Worm (Caenorhabditis elegans): Measurements from ENCODE around the gene perm-3.

Gene perm-3

DNA sequence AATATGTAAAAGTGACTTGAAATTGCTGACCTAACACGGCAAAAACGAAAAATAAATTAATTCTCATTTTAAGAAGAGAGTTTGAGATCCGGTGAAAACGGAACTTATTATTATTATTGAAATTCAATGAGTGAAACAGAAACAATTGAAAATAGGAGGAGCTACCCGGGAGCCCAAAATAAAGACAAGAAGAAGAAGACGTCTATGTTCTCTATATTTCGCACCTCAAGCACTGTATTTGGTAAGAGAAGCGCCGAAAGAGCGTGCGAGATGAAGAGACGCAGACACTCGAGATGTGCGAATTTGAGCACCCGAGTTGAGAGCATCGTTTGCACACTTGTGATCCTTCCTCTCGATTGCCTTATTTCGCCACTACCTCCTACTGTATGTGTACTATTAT lies 21.1 kb upstream of the perm-3 start, which contains the start of gene spp-7:
spp-7 (minus strand) TSS at position 101 of the 400 bp plus-strand sequence.
- TF ChIP-seq ceh-2 (tag; optimal IDR thresholded peaks at IDR 0.05) (no peak), ets-4 (tag; optimal IDR thresholded peaks at IDR 0.05) (no peak), gmeb-2 (tag; optimal IDR thresholded peaks at IDR 0.05) (no peak), F13H6.1 (tag; optimal IDR thresholded peaks at IDR 0.05) (no peak), ceh-30 (tag; optimal IDR thresholded peaks at IDR 0.05) (no peak), rnt-1 (tag; optimal IDR thresholded peaks at IDR 0.05) (no peak), sdc-2 (tag; optimal IDR thresholded peaks at IDR 0.05) (no peak), pag-3 (tag; optimal IDR thresholded peaks at IDR 0.05; ENCODE audit: borderline replicate concordance) (no peak)

DNA sequence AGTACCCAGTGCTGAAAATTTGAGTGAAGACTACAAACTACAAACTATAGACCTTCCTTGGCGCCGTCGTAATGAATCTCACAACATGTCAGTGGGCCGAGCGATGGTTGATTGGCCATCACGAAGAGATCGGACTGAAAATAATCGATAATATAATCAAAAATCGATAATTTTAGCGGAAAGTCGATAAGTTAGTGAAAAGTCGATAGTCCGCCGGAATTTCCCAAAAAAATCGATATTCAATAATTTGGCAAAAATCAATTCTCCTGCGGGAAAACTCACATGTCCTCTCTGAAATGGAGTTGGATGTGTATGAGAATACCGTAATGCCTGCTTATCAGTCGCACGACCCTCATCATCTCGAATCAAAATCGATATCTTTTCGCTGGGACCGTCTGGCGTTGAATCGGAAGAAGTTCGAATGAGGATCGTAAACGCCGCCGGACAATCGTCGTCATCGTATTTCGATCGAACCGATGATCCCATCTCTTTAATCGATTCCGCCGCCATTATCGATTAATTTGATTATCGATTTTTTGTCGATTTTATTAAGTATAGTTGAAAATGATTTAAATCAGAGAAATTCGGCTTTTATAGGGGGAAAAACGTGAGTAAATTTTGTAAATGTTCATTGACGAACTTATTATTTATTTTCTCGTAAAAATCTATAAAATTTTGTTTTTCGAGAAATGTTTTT lies 17.2 kb upstream of the perm-3 start, which contains the start of gene ZK616.8:
ZK616.8 (minus strand) TSS at position 553 of the 697 bp plus-strand sequence.
- TF ChIP-seq K09A11.1 (tag; optimal IDR thresholded peaks at IDR 0.05; ENCODE audit: insufficient read depth) (no peak), Y22D7AL.16 (tag; optimal IDR thresholded peaks at IDR 0.05) (no peak), dve-1 (tag; optimal IDR thresholded peaks at IDR 0.05) (no peak), mec-3 (tag; optimal IDR thresholded peaks at IDR 0.05; ENCODE audit: borderline replicate concordance) (no peak), ahr-1 (tag; optimal IDR thresholded peaks at IDR 0.05) (no peak), fax-1 (tag; optimal IDR thresholded peaks at IDR 0.05) (no peak), ttx-3 (tag; optimal IDR thresholded peaks at IDR 0.05) (no peak), ceh-18 (tag; optimal IDR thresholded peaks at IDR 0.05) (no peak), sdc-2 (tag; optimal IDR thresholded peaks at IDR 0.05) (no peak), tbx-7 (tag; optimal IDR thresholded peaks at IDR 0.05) (no peak), ceh-45 (GFP tag; IDR thresholded peaks at IDR 0.05) (no peak), C38D4.7 (GFP tag; optimal IDR thresholded peaks at IDR 0.05) (no peak), pha-2 (tag; optimal IDR thresholded peaks at IDR 0.05) (no peak), tbx-2 (tag; optimal IDR thresholded peaks at IDR 0.05) (no peak), ceh-48 (tag; optimal IDR thresholded peaks at IDR 0.05) (no peak), fkh-10 (GFP tag; optimal IDR thresholded peaks at IDR 0.05) (no peak), elt-4 (tag; optimal IDR thresholded peaks at IDR 0.05) (no peak)

DNA sequence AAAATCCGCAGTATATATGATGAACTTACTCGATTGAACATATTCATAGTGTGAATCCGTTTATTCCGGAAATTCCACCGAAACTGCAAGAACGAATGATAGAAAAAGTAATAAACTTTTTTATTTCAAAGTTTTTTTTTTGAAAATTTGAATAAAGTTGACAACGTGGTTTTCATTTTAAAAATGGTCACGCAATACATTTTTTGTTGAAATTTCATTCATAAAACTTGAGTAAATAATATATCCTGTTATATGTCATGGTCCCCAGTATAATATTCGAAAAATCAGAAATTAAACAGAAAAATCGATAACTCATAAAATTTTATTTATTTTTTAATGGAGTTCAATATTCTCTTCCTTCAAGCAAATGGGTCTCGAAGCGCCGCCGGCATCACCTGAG lies 16.5 kb upstream of the perm-3 start, which contains the start of gene ZK616.65:
ZK616.65 (minus strand) TSS at position 101 of the 400 bp plus-strand sequence.
- no peak for TF ChIP-seq sox-2 (GFP tag; IDR thresholded peaks at IDR 0.05)
- TF ChIP-seq hlh-6 (tag; optimal IDR thresholded peaks at IDR 0.05) = no peak
- TF ChIP-seq C38D4.7 (GFP tag; optimal IDR thresholded peaks at IDR 0.05) = no peak
- no peak for TF ChIP-seq sdc-2 (tag; optimal IDR thresholded peaks at IDR 0.05)
- TF ChIP-seq ets-4 (tag; optimal IDR thresholded peaks at IDR 0.05) = no peak
- TF ChIP-seq pha-2 (tag; optimal IDR thresholded peaks at IDR 0.05) = no peak

DNA sequence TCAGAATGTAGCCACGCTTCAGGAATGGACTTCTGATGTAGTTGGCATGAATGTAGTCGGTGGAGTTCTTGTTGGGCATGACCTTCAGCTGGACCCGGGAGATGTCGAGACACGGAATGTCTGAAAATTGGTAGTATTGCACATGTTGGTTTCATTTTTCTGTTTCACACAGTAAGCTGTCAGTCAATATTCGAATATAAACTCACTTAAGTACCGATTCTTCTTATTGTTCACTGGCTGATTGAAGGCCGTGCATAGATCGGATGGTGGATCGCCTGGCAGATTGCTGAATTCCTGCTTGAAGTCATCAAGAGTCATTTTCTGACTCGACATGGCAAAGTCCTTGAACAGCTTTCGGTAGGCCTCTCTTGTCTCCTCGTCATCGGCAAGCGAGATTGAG lies 14.5 kb upstream of the perm-3 start:
- TF ChIP-seq ceh-14 (tag; optimal IDR thresholded peaks at IDR 0.05) (no peak), C08G9.2 (tag; optimal IDR thresholded peaks at IDR 0.05) (no peak), eyg-1 (tag; optimal IDR thresholded peaks at IDR 0.05) (no peak), nhr-11 (tag; optimal IDR thresholded peaks at IDR 0.05) (no peak), unc-42 (tag; optimal IDR thresholded peaks at IDR 0.05) (no peak), hlh-13 (GFP tag; optimal IDR thresholded peaks at IDR 0.05) (no peak), ceh-45 (GFP tag; IDR thresholded peaks at IDR 0.05) (no peak), pat-9 (tag; optimal IDR thresholded peaks at IDR 0.05) (no peak), ceh-48 (tag; optimal IDR thresholded peaks at IDR 0.05) (no peak), dmd-4 (tag; optimal IDR thresholded peaks at IDR 0.05; ENCODE audit: borderline replicate concordance) (no peak), C38D4.7 (GFP tag; optimal IDR thresholded peaks at IDR 0.05) (no peak)

DNA sequence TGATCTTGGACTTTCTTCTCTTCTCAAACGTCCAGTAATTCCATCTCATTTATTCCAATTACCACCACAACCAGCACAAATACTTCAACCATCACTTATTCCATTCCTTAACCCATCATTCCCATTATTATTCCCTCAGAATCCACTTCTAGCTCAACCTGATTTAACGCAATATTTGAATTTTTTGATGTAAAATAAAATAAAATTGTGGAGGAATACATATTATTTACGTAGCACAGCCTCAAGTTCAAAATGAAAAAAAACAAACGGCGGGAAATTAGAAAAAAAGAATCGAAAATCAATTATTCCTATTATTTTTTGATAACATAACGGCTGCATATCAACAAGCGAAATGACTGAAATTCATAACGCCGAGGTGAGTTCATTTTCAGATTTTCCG lies 10.7 kb upstream of the perm-3 start, which contains the start of gene ZK616.61:
ZK616.61 (plus strand) TSS at position 301 of the 400 bp plus-strand sequence.
- TF ChIP-seq elt-4 (tag; optimal IDR thresholded peaks at IDR 0.05) = no peak
- TF ChIP-seq ceh-24 (tag; optimal IDR thresholded peaks at IDR 0.05) = no peak
- TF ChIP-seq madf-2 (tag; optimal IDR thresholded peaks at IDR 0.05) = no peak
- no peak for TF ChIP-seq ceh-18 (tag; optimal IDR thresholded peaks at IDR 0.05)
- TF ChIP-seq ceh-6 (GFP tag; optimal IDR thresholded peaks at IDR 0.05) = no peak
- no peak for TF ChIP-seq pros-1 (tag; optimal IDR thresholded peaks at IDR 0.05)
- TF ChIP-seq hlh-13 (GFP tag; optimal IDR thresholded peaks at IDR 0.05) = no peak
- no peak for TF ChIP-seq nhr-11 (tag; optimal IDR thresholded peaks at IDR 0.05)
- no peak for TF ChIP-seq fax-1 (tag; optimal IDR thresholded peaks at IDR 0.05)
- TF ChIP-seq hlh-8 (tag; optimal IDR thresholded peaks at IDR 0.05) = no peak
- no peak for TF ChIP-seq ref-2 (tag; optimal IDR thresholded peaks at IDR 0.05)
- TF ChIP-seq dmd-4 (tag; optimal IDR thresholded peaks at IDR 0.05; ENCODE audit: borderline replicate concordance) = no peak
- TF ChIP-seq sox-2 (GFP tag; IDR thresholded peaks at IDR 0.05) = no peak
- no peak for TF ChIP-seq ceh-9 (tag; optimal IDR thresholded peaks at IDR 0.05)
- TF ChIP-seq ama-1 (optimal IDR thresholded peaks at IDR 0.05) = no peak
- TF ChIP-seq K09A11.1 (tag; optimal IDR thresholded peaks at IDR 0.05; ENCODE audit: insufficient read depth) = no peak
- no peak for TF ChIP-seq fkh-10 (GFP tag; optimal IDR thresholded peaks at IDR 0.05)
- TF ChIP-seq unc-42 (tag; optimal IDR thresholded peaks at IDR 0.05) = no peak
- no peak for TF ChIP-seq gmeb-2 (tag; optimal IDR thresholded peaks at IDR 0.05)
